Worm (Caenorhabditis elegans): ENCODE results near the gene R12B2.8.
A peak's percentile ranks its signal among the peaks of the same experiment; 100 is the strongest.

R12B2.8 gene

DNA sequence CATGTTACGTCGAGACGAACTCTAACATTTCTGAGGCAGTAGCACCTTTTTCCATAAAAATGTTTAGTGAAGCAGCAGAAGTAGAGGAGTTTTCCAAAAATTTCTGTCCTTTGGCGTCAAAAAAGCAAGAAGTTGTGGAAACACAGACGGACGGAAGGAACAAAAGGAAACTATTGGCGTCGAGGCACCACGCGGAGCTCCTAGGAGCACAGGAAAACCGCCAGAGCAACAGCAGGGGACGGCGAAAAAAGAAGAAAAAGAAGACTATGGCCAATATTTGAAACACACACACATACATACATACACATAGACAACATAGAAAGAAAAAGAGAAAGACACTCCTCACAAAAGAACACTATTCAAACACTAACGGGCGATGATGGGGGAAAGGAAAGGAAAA, 19.2 kb downstream of the R12B2.8 start:
- TF ChIP-seq pha-4 (tag; optimal IDR thresholded peaks at IDR 0.05) (peak; percentile 60), hmg-11 (tag; optimal IDR thresholded peaks at IDR 0.05) (peak; percentile 7), nfya-1 (tag; optimal IDR thresholded peaks at IDR 0.05; ENCODE audit: insufficient read depth) (peak; percentile 23), lsy-12 (tag; optimal IDR thresholded peaks at IDR 0.05) (no peak)

DNA sequence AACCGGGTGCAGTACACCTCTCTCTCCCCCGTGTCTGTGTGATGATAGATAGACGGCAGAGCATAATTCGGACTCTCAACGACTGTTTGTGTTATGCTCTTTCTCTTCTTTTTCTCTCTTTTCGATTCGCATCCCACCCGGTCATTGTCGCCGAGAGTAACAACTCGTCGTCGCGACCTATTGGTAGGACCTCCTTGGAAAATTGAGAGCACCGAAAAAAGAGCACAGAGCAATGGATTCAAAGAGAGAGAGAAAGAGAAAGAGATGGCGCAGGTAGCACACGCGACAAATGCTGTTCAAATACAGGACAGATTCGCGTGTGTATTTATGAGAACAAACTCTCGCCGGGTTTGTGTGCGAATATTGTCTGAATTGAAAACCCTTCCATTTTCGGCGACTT, 19.9 kb downstream of the R12B2.8 start:
- TF ChIP-seq ceh-28 (tag; optimal IDR thresholded peaks at IDR 0.05) (no peak), unc-62 (GFP tag; optimal IDR thresholded peaks at IDR 0.05) (no peak), ZK546.5 (tag; optimal IDR thresholded peaks at IDR 0.05) (no peak), elt-3 (tag; optimal IDR thresholded peaks at IDR 0.05) (no peak), pha-4 (tag; optimal IDR thresholded peaks at IDR 0.05) (peak; percentile 71), lin-39 (tag; optimal IDR thresholded peaks at IDR 0.05) (peak; percentile 21)

DNA sequence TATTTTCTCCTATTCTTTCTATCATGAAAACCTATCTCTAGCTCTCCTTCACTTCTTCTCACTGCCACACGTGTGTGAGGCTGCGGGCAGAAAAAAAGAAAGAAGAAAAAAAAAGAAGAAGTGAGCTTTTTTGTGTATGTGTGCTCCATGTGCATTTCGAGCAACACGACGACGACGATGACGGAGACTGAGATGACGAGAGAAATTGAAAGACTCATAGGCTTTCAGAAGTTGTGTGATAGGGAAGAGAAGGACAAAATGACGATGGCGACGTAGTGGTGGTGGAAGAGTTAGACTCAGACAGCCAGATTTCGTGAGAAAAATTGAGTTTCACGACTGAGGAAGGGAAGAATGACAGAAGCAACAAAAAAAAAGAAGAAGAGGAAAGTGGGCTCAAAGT, 21.8 kb downstream of the R12B2.8 start:
- TF ChIP-seq zag-1 (tag; optimal IDR thresholded peaks at IDR 0.05) (peak; percentile 61), ztf-11 (tag; optimal IDR thresholded peaks at IDR 0.05) (no peak), pqm-1 (tag; optimal IDR thresholded peaks at IDR 0.05) (no peak), nhr-76 (tag; optimal IDR thresholded peaks at IDR 0.05) (no peak), tbx-2 (tag; optimal IDR thresholded peaks at IDR 0.05) (no peak), sea-2 (GFP tag; optimal IDR thresholded peaks at IDR 0.05) (no peak), nhr-25 (tag; optimal IDR thresholded peaks at IDR 0.05) (no peak), lin-15B (tag; optimal IDR thresholded peaks at IDR 0.05) (peak; percentile 4), mdl-1 (tag; optimal IDR thresholded peaks at IDR 0.05) (peak; percentile 85), nhr-77 (tag; optimal IDR thresholded peaks at IDR 0.05) (no peak), nhr-43 (tag; optimal IDR thresholded peaks at IDR 0.05; ENCODE audit: poor library complexity, severe bottlenecking) (no peak), fos-1 (tag; optimal IDR thresholded peaks at IDR 0.05) (no peak), aly-2 (tag; optimal IDR thresholded peaks at IDR 0.05) (no peak), nfya-1 (tag; optimal IDR thresholded peaks at IDR 0.05; ENCODE audit: insufficient read depth) (peak; percentile 85), nhr-11 (tag; optimal IDR thresholded peaks at IDR 0.05) (peak; percentile 56), unc-39 (tag; optimal IDR thresholded peaks at IDR 0.05) (no peak), elt-2 (tag; optimal IDR thresholded peaks at IDR 0.05) (no peak), lsy-12 (tag; optimal IDR thresholded peaks at IDR 0.05) (no peak), skn-1 (tag; optimal IDR thresholded peaks at IDR 0.05) (peak; percentile 12), elt-3 (tag; optimal IDR thresholded peaks at IDR 0.05) (no peak), nhr-23 (tag; optimal IDR thresholded peaks at IDR 0.05) (no peak), mml-1 (tag; optimal IDR thresholded peaks at IDR 0.05) (no peak), ceh-16 (tag; optimal IDR thresholded peaks at IDR 0.05) (no peak), ZK546.5 (tag; optimal IDR thresholded peaks at IDR 0.05) (no peak), ceh-9 (tag; optimal IDR thresholded peaks at IDR 0.05) (no peak), nhr-12 (tag; optimal IDR thresholded peaks at IDR 0.05) (no peak), fkh-2 (tag; optimal IDR thresholded peaks at IDR 0.05) (no peak), unc-62 (GFP tag; optimal IDR thresholded peaks at IDR 0.05) (peak; percentile 35), nhr-28 (tag; optimal IDR thresholded peaks at IDR 0.05) (no peak), snpc-4 (tag; optimal IDR thresholded peaks at IDR 0.05) (peak; percentile 2), hmg-11 (tag; optimal IDR thresholded peaks at IDR 0.05) (peak; percentile 76), daf-12 (tag; optimal IDR thresholded peaks at IDR 0.05) (no peak), jun-1 (tag; optimal IDR thresholded peaks at IDR 0.05) (no peak), nhr-67 (tag; optimal IDR thresholded peaks at IDR 0.05) (no peak), R02D3.7 (tag; optimal IDR thresholded peaks at IDR 0.05) (no peak), egl-5 (tag; optimal IDR thresholded peaks at IDR 0.05) (no peak), lin-39 (tag; optimal IDR thresholded peaks at IDR 0.05) (peak; percentile 74), pha-4 (tag; optimal IDR thresholded peaks at IDR 0.05) (no peak), eor-1 (tag; optimal IDR thresholded peaks at IDR 0.05) (no peak), fkh-10 (GFP tag; optimal IDR thresholded peaks at IDR 0.05) (peak; percentile 88), elt-1 (tag; optimal IDR thresholded peaks at IDR 0.05) (peak; percentile 15), nhr-237 (tag; optimal IDR thresholded peaks at IDR 0.05) (no peak), ama-1 (optimal IDR thresholded peaks at IDR 0.05) (no peak), ceh-28 (tag; optimal IDR thresholded peaks at IDR 0.05) (no peak), ceh-82 (tag; optimal IDR thresholded peaks at IDR 0.05) (no peak), ztf-4 (tag; optimal IDR thresholded peaks at IDR 0.05) (no peak), egl-27 (tag; optimal IDR thresholded peaks at IDR 0.05) (no peak)

All from whole organism, L3 larva.